Worm (Caenorhabditis elegans) whole organism, L1 larva: ENCODE data around the gene Y5F2A.4.

ENCODE experiments used
- hlh-4 ChIP-seq: sonication (generic microtip); optimal IDR thresholded peaks from 2 replicates; lab custom pipeline; 2016; ENCODE audit warnings: mild to moderate bottlenecking, missing genetic modification characterization, missing compliant biosample characterization
- nhr-12 ChIP-seq: sonication (generic microtip); optimal IDR thresholded peaks from 2 replicates; lab custom pipeline; 2017; ENCODE audit warnings: missing biosample characterization, missing genetic modification characterization
- pqm-1 ChIP-seq: sonication (generic microtip); optimal IDR thresholded peaks from 3 replicates; lab custom pipeline; 2017; ENCODE audit warnings: missing biosample characterization, missing genetic modification characterization
- unc-62 ChIP-seq: fragments of 150-350 bp; optimal IDR thresholded peaks from 2 replicates; lab custom pipeline; 2014; ENCODE audit warnings: missing biosample characterization, missing genetic modification reagents, missing genetic modification characterization

ce11 chrIV:11094052-11094451 lies 15.7 kb upstream of the Y5F2A.4 start:
- TF ChIP-seq pqm-1 (tag; lab: Kevin White, UChicago) (no peak), nhr-12 (no peak), unc-62 (GFP tag; lab: Kevin White, UChicago) (no peak), hlh-4 (tag; lab: Kevin White, UChicago) (no peak)
